Worm (Caenorhabditis elegans) whole organism, early embryonic: ENCODE results near the gene sel-1.

Source experiments
- B0310.2 ChIP-seq: sonication (generic microtip); optimal IDR thresholded peaks from 2 replicates; lab custom pipeline; 2016; ENCODE audit warnings: mild to moderate bottlenecking, missing genetic modification characterization, missing compliant biosample characterization
- F13C5.2 ChIP-seq: sonication (generic microtip); optimal IDR thresholded peaks from 2 replicates; lab custom pipeline; 2017; ENCODE audit warnings: mild to moderate bottlenecking, missing genetic modification characterization, inconsistent platforms, missing compliant biosample characterization
- ama-1 ChIP-seq: fragments of 150-350 bp; optimal IDR thresholded peaks from 2 replicates; lab custom pipeline; 2014
- ceh-13 ChIP-seq: fragments of 200-800 bp; sonication (Bioruptor generic); optimal IDR thresholded peaks from 2 replicates; lab custom pipeline; 2018; ENCODE audit warnings: mild to moderate bottlenecking, missing genetic modification characterization, missing compliant biosample characterization
- ceh-36 ChIP-seq: sonication (generic microtip); optimal IDR thresholded peaks from 2 replicates; lab custom pipeline; 2016; ENCODE audit warnings: missing genetic modification characterization, inconsistent platforms, missing compliant biosample characterization
- ets-7 ChIP-seq: sonication (generic microtip); optimal IDR thresholded peaks from 2 replicates; lab custom pipeline; 2016; ENCODE audit warnings: missing genotype, missing genetic modification characterization, missing compliant biosample characterization
- flt-1 ChIP-seq: fragments of 200-800 bp; sonication (Bioruptor generic); IDR thresholded peaks from 2 replicates; pipeline ENCODE4 v1.3.6; 2022; ENCODE audit warnings: missing genetic modification characterization, missing compliant biosample characterization
- hnd-1 ChIP-seq: sonication (generic microtip); optimal IDR thresholded peaks from 2 replicates; lab custom pipeline; 2016; ENCODE audit warnings: missing genetic modification characterization, missing compliant biosample characterization
- scrt-1 ChIP-seq: fragments of 200-800 bp; sonication (Bioruptor generic); IDR thresholded peaks from 2 replicates; pipeline ENCODE4 v1.3.6; 2022; ENCODE audit warnings: missing genetic modification characterization, missing compliant biosample characterization
- tbx-11 ChIP-seq: fragments of 200-800 bp; sonication (Bioruptor generic); IDR thresholded peaks from 2 replicates; pipeline ENCODE4 v1.3.6; 2022; ENCODE audit warnings: missing genetic modification characterization, missing compliant biosample characterization
- tbx-37 ChIP-seq: fragments of 200-800 bp; sonication (Bioruptor generic); conservative IDR thresholded peaks from 2 replicates; pipeline ENCODE4 v1.3.6; 2022; ENCODE audit warnings: missing genetic modification reagents, missing genetic modification characterization, missing compliant biosample characterization
- tra-4 ChIP-seq: sonication (generic microtip); optimal IDR thresholded peaks from 2 replicates; lab custom pipeline; 2017; ENCODE audit warnings: missing genetic modification characterization, missing compliant biosample characterization

ce11 chrV:12601835-12602234, 41.3 kb downstream of the sel-1 start:
- TF ChIP-seq scrt-1 (GFP tag; lab: Robert Waterston, UW) (no peak), ama-1 (lab: Kevin White, UChicago) (no peak), F13C5.2 (tag; lab: Kevin White, UChicago) (no peak), ets-7 (no peak), tra-4 (no peak), hnd-1 (tag; lab: Kevin White, UChicago) (no peak), B0310.2 (tag; lab: Kevin White, UChicago) (no peak), tbx-37 (GFP tag; lab: Robert Waterston, UW) (no peak), flt-1 (GFP tag; lab: Robert Waterston, UW) (no peak), tbx-11 (GFP tag; lab: Robert Waterston, UW) (no peak), ceh-13 (GFP tag; lab: Kevin White, UChicago) (no peak), ceh-36 (tag; lab: Kevin White, UChicago) (no peak)
